Worm (Caenorhabditis elegans): ENCODE results near the gene T01B7.9.

Gene T01B7.9

DNA sequence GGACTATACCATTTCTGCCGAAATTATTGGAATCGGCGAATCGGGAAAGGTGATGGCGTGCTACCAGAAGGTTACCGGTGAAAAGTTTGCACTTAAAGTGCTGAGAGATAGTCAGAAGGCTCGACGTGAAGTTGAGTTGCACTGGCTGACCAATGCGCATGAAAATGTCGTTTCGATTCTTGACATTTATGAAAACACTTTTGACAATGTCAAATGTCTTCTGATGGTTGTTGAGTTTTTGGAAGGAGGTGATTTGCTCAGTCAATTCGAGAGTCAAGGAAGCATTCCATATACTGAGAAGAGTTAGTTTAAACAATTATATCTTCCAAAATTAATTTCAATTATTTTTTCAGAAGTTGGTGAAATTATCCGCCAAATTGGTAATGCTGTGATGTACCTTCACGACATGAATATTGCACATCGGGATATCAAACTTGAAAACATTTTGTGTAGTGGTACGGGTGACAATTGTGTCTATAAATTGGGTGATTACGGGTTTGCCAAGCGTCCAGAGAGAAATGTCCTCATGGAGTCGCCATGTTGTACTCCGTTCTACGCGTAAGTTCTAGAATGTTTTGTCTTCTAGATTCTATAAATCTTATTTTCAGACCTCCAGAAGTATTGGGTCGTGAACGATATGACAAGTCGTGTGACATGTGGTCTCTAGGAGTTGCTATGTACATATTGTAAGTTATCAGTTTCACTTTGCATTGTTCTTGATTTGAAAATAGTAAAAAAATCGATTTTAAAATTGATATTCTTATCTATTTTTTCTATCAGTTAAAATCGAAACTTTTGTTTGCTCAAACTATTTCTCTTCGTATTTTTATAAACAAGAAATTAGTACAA lies 19.1 kb upstream of the T01B7.9 start:
- no peak for TF ChIP-seq flt-1 (GFP tag; IDR thresholded peaks at IDR 0.05)
- TF ChIP-seq tab-1 (GFP tag; IDR thresholded peaks at IDR 0.05) = no peak
- no peak for TF ChIP-seq ref-1 (GFP tag; conservative IDR thresholded peaks at IDR 0.05)
- no peak for TF ChIP-seq ztf-23 (GFP tag; IDR thresholded peaks at IDR 0.05)
- TF ChIP-seq med-1 (GFP tag; optimal IDR thresholded peaks at IDR 0.05; ENCODE audit: insufficient read depth) = no peak

DNA sequence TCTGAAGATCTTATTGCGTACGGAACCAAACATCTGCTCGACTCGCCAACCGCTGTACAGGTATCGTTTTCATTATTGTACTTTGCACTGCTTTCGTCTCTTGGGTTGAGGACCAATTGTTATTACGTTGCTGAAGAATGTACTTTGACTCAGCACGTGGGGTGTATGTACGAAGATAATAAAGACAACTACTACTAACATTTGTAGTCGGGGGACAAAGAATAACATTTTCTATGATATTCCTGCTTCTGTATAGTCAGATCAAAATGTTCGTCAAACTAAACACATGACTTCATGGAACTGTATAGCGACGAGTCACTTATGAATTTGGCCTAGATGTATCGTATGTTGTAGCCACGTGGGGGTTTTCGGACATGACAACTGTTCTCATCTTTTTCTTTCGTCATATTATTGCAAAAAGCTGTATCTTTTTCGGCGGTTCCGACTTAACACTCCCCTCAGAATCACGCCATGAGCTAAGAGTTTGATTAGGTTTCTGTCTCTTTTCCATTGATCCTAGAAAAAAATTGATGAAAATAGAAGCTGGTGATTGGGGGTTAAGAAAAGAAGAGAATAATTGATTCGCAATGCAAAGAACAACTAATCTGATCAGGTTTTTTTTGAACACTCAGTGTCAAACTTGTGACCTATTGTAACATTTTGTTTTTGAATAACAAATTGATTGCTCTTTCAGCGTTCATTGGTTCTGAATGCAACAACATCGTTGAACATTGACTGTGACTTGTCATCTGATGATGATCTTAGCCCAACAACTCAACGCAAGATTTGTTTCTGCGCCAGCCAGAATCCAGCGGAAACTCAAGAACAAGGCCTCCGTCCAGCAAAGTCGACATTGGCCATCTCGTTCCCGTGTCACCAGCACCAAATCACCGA lies 18.2 kb upstream of the T01B7.9 start:
- TF ChIP-seq ztf-23 (GFP tag; IDR thresholded peaks at IDR 0.05) (no peak), ref-1 (GFP tag; conservative IDR thresholded peaks at IDR 0.05) (no peak), tab-1 (GFP tag; IDR thresholded peaks at IDR 0.05) (no peak), cog-1 (tag; optimal IDR thresholded peaks at IDR 0.05) (no peak), flt-1 (GFP tag; IDR thresholded peaks at IDR 0.05) (no peak), T22C8.4 (GFP tag; IDR thresholded peaks at IDR 0.05) (no peak), med-1 (GFP tag; optimal IDR thresholded peaks at IDR 0.05; ENCODE audit: insufficient read depth) (no peak), klf-2 (GFP tag; conservative IDR thresholded peaks at IDR 0.05) (no peak), ztf-29 (GFP tag; IDR thresholded peaks at IDR 0.05) (no peak)

DNA sequence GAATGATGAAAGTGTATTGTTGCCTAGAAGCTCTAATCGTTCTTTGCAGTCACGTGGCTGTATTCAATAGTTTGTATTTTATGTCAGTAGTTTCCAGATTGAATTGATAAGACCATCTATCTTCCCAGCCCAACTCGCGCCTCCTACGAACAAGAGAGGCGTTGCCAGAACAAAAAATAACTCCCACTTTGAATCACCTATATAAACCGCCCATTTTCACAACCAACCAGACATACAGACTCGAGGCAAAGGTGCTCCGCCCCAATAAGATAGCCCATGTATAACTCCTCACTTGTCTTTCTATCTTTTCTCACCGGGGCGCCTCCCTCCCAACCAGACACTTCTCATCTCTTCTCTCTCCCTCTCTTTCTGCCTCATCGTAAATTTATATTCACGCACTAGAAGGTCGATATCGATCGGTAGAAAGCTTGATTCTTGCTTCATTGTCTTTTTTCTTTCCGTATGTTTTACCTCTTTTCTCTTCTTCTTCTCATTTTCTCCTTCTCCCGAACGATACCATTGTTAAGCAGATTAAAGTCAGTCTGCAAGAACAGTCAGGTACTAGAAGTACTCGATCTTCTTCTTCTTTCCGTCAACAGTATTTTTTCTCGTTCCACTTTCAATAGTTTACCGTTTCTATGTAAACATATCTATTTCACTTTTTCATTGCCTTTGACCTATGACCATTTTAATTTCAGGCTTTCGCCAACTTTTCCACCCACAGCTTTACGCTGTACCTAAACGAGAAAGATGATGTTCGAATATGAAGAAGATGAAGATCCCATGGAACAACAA lies 17.0 kb upstream of the T01B7.9 start, which contains the start of gene mak-1:
Gene mak-1 (plus strand): TSS at position 693 of the 795 bp plus-strand sequence.
- TF ChIP-seq T22C8.4 (GFP tag; IDR thresholded peaks at IDR 0.05) = 0 out of 2 replicates have a peak, but pooled peaks have one; percentile 22
- TF ChIP-seq flt-1 (GFP tag; IDR thresholded peaks at IDR 0.05) = no peak

DNA sequence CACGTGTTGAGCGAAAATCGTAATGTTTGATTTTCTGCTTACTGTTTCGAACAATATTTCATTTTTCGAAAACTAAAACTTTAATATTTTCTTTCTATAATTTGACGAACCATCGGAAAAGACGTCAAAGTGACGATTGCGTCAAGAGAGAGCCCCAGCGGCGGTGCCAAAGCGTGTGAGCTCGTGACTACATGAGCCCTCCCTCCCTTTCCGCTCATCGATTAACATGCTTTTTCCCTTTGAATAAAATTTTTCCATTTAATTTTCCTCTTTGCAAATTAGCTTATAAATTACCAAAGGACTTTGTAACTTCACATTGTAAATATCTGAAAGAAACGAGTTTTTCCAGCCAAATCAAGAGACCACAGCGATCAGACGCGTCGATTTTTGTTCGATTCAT lies 16.4 kb upstream of the T01B7.9 start:
- TF ChIP-seq T22C8.4 (GFP tag; IDR thresholded peaks at IDR 0.05) = no peak

DNA sequence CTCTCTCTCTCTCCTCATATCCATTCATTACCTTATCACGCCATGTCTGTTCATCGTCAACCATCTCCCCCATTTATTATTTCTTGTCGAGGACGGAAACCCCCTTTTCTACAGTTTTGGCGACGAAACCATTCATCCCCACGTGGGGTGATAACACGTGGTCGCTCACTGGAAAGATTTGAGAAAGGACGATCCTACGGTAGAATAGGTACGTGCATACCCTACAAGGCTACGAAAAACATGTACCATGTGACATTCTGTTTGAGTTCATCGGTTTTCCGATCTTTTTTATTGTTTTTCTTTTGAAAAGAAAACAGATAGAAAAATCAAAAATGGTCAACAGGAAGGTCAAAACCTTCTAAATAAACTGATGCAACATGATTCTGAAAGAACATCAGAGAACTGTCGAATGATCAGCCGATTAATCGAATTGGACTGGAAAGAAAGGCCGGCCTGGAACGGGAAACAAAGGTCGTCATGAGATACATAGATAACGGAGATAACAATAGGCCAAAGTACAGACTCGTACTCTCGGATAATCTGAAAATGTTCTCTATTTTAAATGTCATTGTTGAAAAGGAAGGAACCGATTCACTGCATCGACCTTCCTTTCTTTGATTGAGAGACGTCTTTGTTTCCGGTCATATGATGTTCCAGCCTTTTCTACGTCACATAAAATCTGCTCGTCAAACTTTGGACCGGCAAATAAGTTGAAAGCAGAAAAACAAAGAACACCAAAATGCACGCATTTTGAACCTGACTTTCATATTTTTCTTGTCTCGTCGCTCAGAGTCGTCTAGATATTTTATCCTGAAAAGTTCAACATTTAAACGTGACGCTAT lies 15.6 kb upstream of the T01B7.9 start:
- TF ChIP-seq ztf-23 (GFP tag; IDR thresholded peaks at IDR 0.05) (no peak), tab-1 (GFP tag; IDR thresholded peaks at IDR 0.05) (no peak), ref-1 (GFP tag; conservative IDR thresholded peaks at IDR 0.05) (no peak), med-1 (GFP tag; optimal IDR thresholded peaks at IDR 0.05; ENCODE audit: insufficient read depth) (no peak), klf-2 (GFP tag; conservative IDR thresholded peaks at IDR 0.05) (no peak), ztf-29 (GFP tag; IDR thresholded peaks at IDR 0.05) (no peak), flt-1 (GFP tag; IDR thresholded peaks at IDR 0.05) (no peak), cog-1 (tag; optimal IDR thresholded peaks at IDR 0.05) (no peak), T22C8.4 (GFP tag; IDR thresholded peaks at IDR 0.05) (no peak)

DNA sequence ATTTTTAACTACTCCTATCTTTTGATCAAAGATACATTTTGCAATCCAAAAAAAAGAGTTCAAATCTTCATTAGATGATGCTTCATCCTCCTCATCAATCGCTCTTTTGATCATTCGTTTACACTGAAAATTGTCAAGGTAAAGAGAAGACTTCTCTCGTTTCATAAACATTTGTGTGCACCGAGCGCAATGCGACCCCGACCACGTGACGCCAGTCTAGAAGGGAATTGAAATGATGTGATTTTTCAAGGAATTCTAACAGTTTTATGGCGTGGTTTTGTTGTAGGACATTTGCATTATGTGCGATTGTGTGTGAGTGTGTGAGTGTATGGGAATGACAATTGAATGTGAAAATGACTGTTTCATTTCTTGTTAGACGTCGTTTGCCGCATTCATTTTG lies 14.7 kb upstream of the T01B7.9 start:
- no peak for TF ChIP-seq ref-1 (GFP tag; conservative IDR thresholded peaks at IDR 0.05)
- TF ChIP-seq flt-1 (GFP tag; IDR thresholded peaks at IDR 0.05) = no peak
- no peak for TF ChIP-seq med-1 (GFP tag; optimal IDR thresholded peaks at IDR 0.05; ENCODE audit: insufficient read depth)
- no peak for TF ChIP-seq ztf-29 (GFP tag; IDR thresholded peaks at IDR 0.05)
- TF ChIP-seq tab-1 (GFP tag; IDR thresholded peaks at IDR 0.05) = no peak
- no peak for TF ChIP-seq ztf-23 (GFP tag; IDR thresholded peaks at IDR 0.05)
- no peak for TF ChIP-seq klf-2 (GFP tag; conservative IDR thresholded peaks at IDR 0.05)
- no peak for TF ChIP-seq cog-1 (tag; optimal IDR thresholded peaks at IDR 0.05)
- no peak for TF ChIP-seq T22C8.4 (GFP tag; IDR thresholded peaks at IDR 0.05)

DNA sequence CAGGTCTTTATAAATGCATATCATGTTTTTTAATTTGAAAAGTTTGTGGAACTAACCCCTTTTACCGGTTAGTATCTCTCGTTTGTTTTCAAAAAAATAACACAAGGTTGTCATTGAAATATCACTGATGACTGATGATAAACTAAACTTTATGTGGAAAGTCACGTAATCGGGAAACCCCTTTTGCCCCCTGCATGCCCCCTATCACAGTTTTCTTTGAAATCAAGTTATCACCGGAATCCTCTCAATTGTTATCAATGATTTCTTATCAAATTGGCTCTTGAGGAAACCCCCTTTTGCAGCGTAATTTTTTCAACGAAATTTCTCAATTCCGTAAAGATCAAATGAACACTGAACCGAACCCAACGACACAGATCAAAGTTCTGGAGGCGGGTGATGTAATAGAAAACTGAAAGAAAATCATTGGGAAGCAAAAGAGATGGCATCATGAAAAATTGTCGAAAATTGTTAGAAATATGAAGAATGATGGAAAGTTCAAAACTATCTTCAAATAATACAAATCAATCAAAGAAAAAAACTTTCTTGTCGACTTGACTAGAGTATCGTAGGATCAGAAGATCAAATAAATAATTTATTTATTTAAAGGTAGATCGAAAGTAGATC lies 13.8 kb upstream of the T01B7.9 start:
- TF ChIP-seq ztf-23 (GFP tag; IDR thresholded peaks at IDR 0.05) = no peak
- TF ChIP-seq tab-1 (GFP tag; IDR thresholded peaks at IDR 0.05) = no peak
- TF ChIP-seq flt-1 (GFP tag; IDR thresholded peaks at IDR 0.05) = no peak
- no peak for TF ChIP-seq klf-2 (GFP tag; conservative IDR thresholded peaks at IDR 0.05)
- TF ChIP-seq med-1 (GFP tag; optimal IDR thresholded peaks at IDR 0.05; ENCODE audit: insufficient read depth) = no peak
- no peak for TF ChIP-seq ztf-29 (GFP tag; IDR thresholded peaks at IDR 0.05)
- no peak for TF ChIP-seq T22C8.4 (GFP tag; IDR thresholded peaks at IDR 0.05)
- no peak for TF ChIP-seq cog-1 (tag; optimal IDR thresholded peaks at IDR 0.05)
- TF ChIP-seq ref-1 (GFP tag; conservative IDR thresholded peaks at IDR 0.05) = no peak

DNA sequence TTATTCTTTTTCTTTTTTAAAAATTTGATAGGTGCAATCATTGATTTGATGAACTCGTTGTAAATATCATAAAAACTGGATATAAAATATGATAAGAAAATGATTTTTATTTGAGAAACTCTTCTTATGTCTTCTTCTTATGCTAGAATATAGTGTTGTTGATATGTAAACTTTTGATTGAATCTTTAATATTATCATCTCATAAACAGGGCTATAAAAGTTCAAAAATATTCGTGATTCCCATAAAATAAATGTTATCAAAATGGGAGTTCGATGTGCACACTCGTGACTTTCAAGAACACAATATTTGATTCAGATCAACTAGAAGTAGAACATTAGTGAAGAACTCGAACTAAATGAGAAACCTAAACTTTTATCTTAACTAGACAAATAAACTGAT lies 12.4 kb upstream of the T01B7.9 start:
- TF ChIP-seq ztf-29 (GFP tag; IDR thresholded peaks at IDR 0.05) (no peak), ztf-23 (GFP tag; IDR thresholded peaks at IDR 0.05) (no peak), tab-1 (GFP tag; IDR thresholded peaks at IDR 0.05) (no peak), med-1 (GFP tag; optimal IDR thresholded peaks at IDR 0.05; ENCODE audit: insufficient read depth) (no peak), cog-1 (tag; optimal IDR thresholded peaks at IDR 0.05) (no peak), ref-1 (GFP tag; conservative IDR thresholded peaks at IDR 0.05) (no peak), T22C8.4 (GFP tag; IDR thresholded peaks at IDR 0.05) (no peak), flt-1 (GFP tag; IDR thresholded peaks at IDR 0.05) (no peak), klf-2 (GFP tag; conservative IDR thresholded peaks at IDR 0.05) (no peak)

All from whole organism, midembryonic.